Fruit fly (Drosophila melanogaster) whole organism, embryonic: ENCODE data around the gene Pp1-87B.

Experiments
- Adf1 ChIP-seq: fragments of 200-800 bp; sonication (Bioruptor generic); IDR thresholded peaks from 2 replicates; pipeline ENCODE4 v1.3.6; 2022; ENCODE audit warnings: missing biosample characterization, missing genetic modification characterization
- B-H1 ChIP-seq: fragments of 200-800 bp; sonication (Bioruptor generic); IDR thresholded peaks from 3 replicates; pipeline ENCODE4 v1.3.6; 2022; ENCODE audit warnings: missing biosample characterization, missing genetic modification characterization
- CG11085 ChIP-seq: fragments of 200-800 bp; sonication (Bioruptor generic); IDR thresholded peaks from 2 replicates; pipeline ENCODE4 v1.3.6; 2022; ENCODE audit warnings: missing biosample characterization, missing genetic modification characterization
- CG11398 ChIP-seq: fragments of 200-800 bp; sonication (Bioruptor generic); optimal IDR thresholded peaks from 2 replicates; lab custom pipeline; 2016; ENCODE audit warnings: missing biosample characterization, missing genetic modification characterization
- CG12155 ChIP-seq: fragments of 200-800 bp; sonication (Bioruptor generic); optimal IDR thresholded peaks from 3 replicates; lab custom pipeline; 2016; ENCODE audit warnings: missing biosample characterization, missing genetic modification characterization
- CG13424 ChIP-seq: fragments of 200-800 bp; sonication (Bioruptor generic); optimal IDR thresholded peaks from 2 replicates; lab custom pipeline; 2019; ENCODE audit warnings: missing biosample characterization, mild to moderate bottlenecking, missing genetic modification characterization, moderate library complexity
- CG13894 ChIP-seq: fragments of 200-800 bp; sonication (Bioruptor generic); optimal IDR thresholded peaks from 3 replicates; lab custom pipeline; 2018; ENCODE audit warnings: missing biosample characterization, mild to moderate bottlenecking, missing genetic modification characterization, moderate library complexity
- CG14667 ChIP-seq: fragments of 200-800 bp; sonication (Bioruptor generic); IDR thresholded peaks from 2 replicates; pipeline ENCODE4 v1.3.6; 2022; ENCODE audit warnings: missing biosample characterization, missing genetic modification characterization
- CG1529 ChIP-seq: fragments of 200-800 bp; sonication (Bioruptor generic); optimal IDR thresholded peaks from 3 replicates; lab custom pipeline; 2018; ENCODE audit warnings: missing biosample characterization, missing genetic modification characterization
- CG1602 ChIP-seq: fragments of 200-800 bp; sonication (Bioruptor generic); optimal IDR thresholded peaks from 3 replicates; lab custom pipeline; 2016; ENCODE audit warnings: missing biosample characterization, missing genetic modification characterization
- CG17186 ChIP-seq: fragments of 200-800 bp; sonication (Bioruptor generic); optimal IDR thresholded peaks from 3 replicates; lab custom pipeline; 2017; ENCODE audit warnings: missing biosample characterization, missing genetic modification reagents, missing genetic modification characterization
- CG18619 ChIP-seq: fragments of 200-800 bp; sonication (Bioruptor generic); optimal IDR thresholded peaks from 3 replicates; lab custom pipeline; 2017; ENCODE audit warnings: missing biosample characterization, mild to moderate bottlenecking, missing genetic modification characterization
- CG3065 ChIP-seq: fragments of 200-800 bp; sonication (Bioruptor generic); optimal IDR thresholded peaks from 2 replicates; lab custom pipeline; 2016; ENCODE audit warnings: missing biosample characterization, missing genetic modification characterization
- CG31365 ChIP-seq: fragments of 200-800 bp; sonication (Bioruptor generic); optimal IDR thresholded peaks from 2 replicates; lab custom pipeline; 2018; ENCODE audit warnings: missing biosample characterization, mild to moderate bottlenecking, missing genetic modification characterization
- CG3726 ChIP-seq: fragments of 200-800 bp; sonication (Bioruptor generic); IDR thresholded peaks from 3 replicates; pipeline ENCODE4, ENCODE4 v1.3.6; 2022; ENCODE audit warnings: missing biosample characterization, missing genetic modification characterization
- CG4404 ChIP-seq: fragments of 200-800 bp; sonication (Bioruptor generic); IDR thresholded peaks from 2 replicates; pipeline ENCODE4 v1.3.6; 2022; ENCODE audit warnings: missing biosample characterization, missing genetic modification characterization
- CG6175 ChIP-seq: fragments of 200-800 bp; sonication (Bioruptor generic); IDR thresholded peaks from 3 replicates; pipeline ENCODE4 v1.3.6; 2022; ENCODE audit warnings: missing biosample characterization, missing genetic modification characterization
- CG7357 ChIP-seq: fragments of 200-800 bp; sonication (Bioruptor generic); IDR thresholded peaks from 3 replicates; pipeline ENCODE4 v1.3.6; 2022; ENCODE audit warnings: missing biosample characterization, missing genetic modification characterization
- CG8290 ChIP-seq, 3 experiments: fragments of 200-800 bp; sonication (Bioruptor generic); optimal IDR thresholded peaks; 2 replicates each; lab custom pipeline; 2016 to 2019; ENCODE audit warnings: missing biosample characterization in 3 of 3, missing genetic modification characterization in 3 of 3, mild to moderate bottlenecking in 2 of 3, moderate library complexity in 1 of 3
- CG8359 ChIP-seq: fragments of 200-800 bp; sonication (Bioruptor generic); optimal IDR thresholded peaks from 2 replicates; lab custom pipeline; 2017; ENCODE audit warnings: missing biosample characterization, mild to moderate bottlenecking, missing genetic modification characterization, borderline replicate concordance
- CTCF ChIP-seq: fragments of 200-800 bp; sonication (Bioruptor generic); optimal IDR thresholded peaks from 2 replicates; lab custom pipeline; 2017; ENCODE audit warnings: missing biosample characterization, mild to moderate bottlenecking, missing genetic modification characterization, moderate library complexity
- CrebB ChIP-seq: fragments of 200-800 bp; sonication (Bioruptor generic); optimal IDR thresholded peaks from 3 replicates; lab custom pipeline; 2018; ENCODE audit warnings: missing biosample characterization, mild to moderate bottlenecking, missing genetic modification characterization
- Dfd ChIP-seq, 2 experiments: fragments of >200 bp; optimal IDR thresholded peaks; 2 replicates each; lab custom pipeline; 2017; ENCODE audit warnings: missing biosample characterization in 2 of 2, missing genetic modification characterization in 2 of 2
- Dref ChIP-seq: fragments of 200-800 bp; sonication (Bioruptor generic); IDR thresholded peaks from 2 replicates; pipeline ENCODE4 v1.3.6; 2022; ENCODE audit warnings: missing biosample characterization, missing genetic modification characterization
- Hsf ChIP-seq: fragments of 200-800 bp; sonication (Bioruptor generic); optimal IDR thresholded peaks from 3 replicates; lab custom pipeline; 2016; ENCODE audit warnings: missing biosample characterization, missing genetic modification characterization
- Lim3 ChIP-seq: fragments of 200-800 bp; sonication (Bioruptor generic); IDR thresholded peaks from 2 replicates; pipeline ENCODE4 v1.3.6; 2022; ENCODE audit warnings: missing biosample characterization, missing genetic modification characterization
- MESR4 ChIP-seq: fragments of 200-800 bp; sonication (Bioruptor generic); optimal IDR thresholded peaks from 2 replicates; lab custom pipeline; 2018; ENCODE audit warnings: missing biosample characterization, mild to moderate bottlenecking, missing genetic modification characterization, moderate library complexity
- Med ChIP-seq: fragments of 200-800 bp; sonication (Bioruptor generic); peaks from one replicate; lab custom pipeline; 2016; ENCODE audit warnings: missing biosample characterization, missing genetic modification characterization, mild to moderate bottlenecking, inconsistent platforms, moderate library complexity
- NK7.1 ChIP-seq: fragments of 200-800 bp; sonication (Bioruptor generic); optimal IDR thresholded peaks from 3 replicates; lab custom pipeline; 2016; ENCODE audit warnings: missing biosample characterization, missing genetic modification characterization
- abd-A ChIP-seq: fragments of 200-800 bp; sonication (Bioruptor generic); optimal IDR thresholded peaks from 3 replicates; lab custom pipeline; 2019; ENCODE audit warnings: missing biosample characterization, mild to moderate bottlenecking, missing genetic modification characterization, moderate library complexity
- bcd ChIP-seq: fragments of 200-800 bp; sonication (Bioruptor generic); optimal IDR thresholded peaks from 2 replicates; lab custom pipeline; 2017; ENCODE audit warnings: missing biosample characterization, mild to moderate bottlenecking, missing genetic modification characterization
- cad ChIP-seq: fragments of >200 bp; optimal IDR thresholded peaks from 2 replicates; lab custom pipeline; 2017; ENCODE audit warnings: missing biosample characterization, missing genetic modification characterization
- chm ChIP-seq: fragments of 200-800 bp; sonication (Bioruptor generic); IDR thresholded peaks from 2 replicates; pipeline ENCODE4 v1.3.6; 2022; ENCODE audit warnings: missing biosample characterization, missing genetic modification characterization
- chn ChIP-seq: fragments of 200-800 bp; sonication (Bioruptor generic); optimal IDR thresholded peaks from 2 replicates; lab custom pipeline; 2016; ENCODE audit warnings: missing biosample characterization, missing genetic modification characterization
- dmrt11E ChIP-seq: fragments of 200-800 bp; sonication (Bioruptor generic); optimal IDR thresholded peaks from 3 replicates; lab custom pipeline; 2018; ENCODE audit warnings: missing biosample characterization, mild to moderate bottlenecking, missing genetic modification characterization, moderate library complexity
- fru ChIP-seq: fragments of >200 bp; optimal IDR thresholded peaks from 2 replicates; lab custom pipeline; 2017
- inv ChIP-seq: fragments of 200-800 bp; sonication (Bioruptor generic); IDR thresholded peaks from 2 replicates; pipeline ENCODE4 v1.3.6; 2022; ENCODE audit warnings: missing biosample characterization, missing genetic modification characterization; ENCODE audit not compliant: partially characterized antibody
- klu ChIP-seq: fragments of 200-800 bp; sonication (Bioruptor generic); IDR thresholded peaks from 2 replicates; pipeline ENCODE4 v1.3.6; 2022; ENCODE audit warnings: missing biosample characterization, missing genetic modification characterization
- knrl ChIP-seq: fragments of 200-800 bp; sonication (Bioruptor generic); IDR thresholded peaks from 3 replicates; pipeline ENCODE4 v1.3.6; 2022; ENCODE audit warnings: missing biosample characterization, missing genetic modification characterization; ENCODE audit not compliant: partially characterized antibody
- mirr ChIP-seq: fragments of 200-800 bp; sonication (Bioruptor generic); optimal IDR thresholded peaks from 3 replicates; lab custom pipeline; 2018; ENCODE audit warnings: missing biosample characterization, mild to moderate bottlenecking, missing genetic modification characterization
- nom ChIP-seq: fragments of 200-800 bp; sonication (Bioruptor generic); optimal IDR thresholded peaks from 2 replicates; lab custom pipeline; 2017; ENCODE audit warnings: missing biosample characterization, missing genetic modification characterization, mild to moderate bottlenecking, moderate library complexity, missing genetic modification reagents
- odd ChIP-seq: fragments of 200-800 bp; sonication (Bioruptor generic); optimal IDR thresholded peaks from 2 replicates; lab custom pipeline; 2017; ENCODE audit warnings: missing biosample characterization, mild to moderate bottlenecking, missing genetic modification characterization
- phol ChIP-seq: fragments of 200-800 bp; sonication (Bioruptor generic); optimal IDR thresholded peaks from 3 replicates; lab custom pipeline; 2018; ENCODE audit warnings: missing biosample characterization, mild to moderate bottlenecking, missing genetic modification characterization, moderate library complexity
- pum ChIP-seq: fragments of 200-800 bp; sonication (Bioruptor generic); optimal IDR thresholded peaks from 2 replicates; lab custom pipeline; 2016; ENCODE audit warnings: missing biosample characterization, missing genetic modification characterization
- repo ChIP-seq: fragments of 200-800 bp; sonication (Bioruptor generic); optimal IDR thresholded peaks from 2 replicates; lab custom pipeline; 2016; ENCODE audit warnings: missing biosample characterization, missing genetic modification characterization
- schlank ChIP-seq: fragments of 200-800 bp; sonication (Bioruptor generic); optimal IDR thresholded peaks from 2 replicates; lab custom pipeline; 2018; ENCODE audit warnings: missing biosample characterization, mild to moderate bottlenecking, missing genetic modification characterization
- so ChIP-seq: fragments of 200-800 bp; sonication (Bioruptor generic); IDR thresholded peaks from 3 replicates; pipeline ENCODE4 v1.3.6; 2022; ENCODE audit warnings: missing biosample characterization, missing genetic modification characterization
- ssp ChIP-seq: fragments of 200-800 bp; sonication (Bioruptor generic); IDR thresholded peaks from 2 replicates; pipeline ENCODE4 v1.3.6; 2022; ENCODE audit warnings: missing biosample characterization, missing genetic modification characterization
- tup ChIP-seq: fragments of 200-800 bp; sonication (Bioruptor generic); optimal IDR thresholded peaks from 2 replicates; lab custom pipeline; 2016; ENCODE audit warnings: missing biosample characterization, mild to moderate bottlenecking, missing genetic modification characterization, moderate library complexity
- wor ChIP-seq: fragments of 200-800 bp; sonication (Bioruptor generic); IDR thresholded peaks from 2 replicates; pipeline ENCODE4 v1.3.6; 2022; ENCODE audit warnings: missing biosample characterization, missing genetic modification characterization
- yki ChIP-seq: fragments of >200 bp; optimal IDR thresholded peaks from 3 replicates; lab custom pipeline; 2018

The Pp1-87B gene

DNA sequence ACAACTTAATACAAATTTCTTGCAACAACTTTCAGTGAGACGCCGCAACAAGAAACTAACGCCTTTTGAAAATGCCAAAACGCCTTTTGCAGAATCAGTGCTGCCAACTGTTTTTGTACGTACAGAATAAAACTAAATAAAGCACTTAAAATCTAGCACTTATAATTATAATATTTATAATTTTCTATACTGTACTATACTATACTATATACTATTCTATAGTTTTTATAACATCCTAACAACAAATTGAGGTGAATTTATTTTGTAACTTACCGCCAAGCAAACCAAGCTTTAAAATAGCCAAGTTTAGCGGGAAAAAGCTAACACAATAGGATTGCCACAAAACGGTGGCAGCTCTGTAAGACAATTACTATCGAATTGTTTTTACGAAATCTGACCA lies 8.0 kb upstream of the Pp1-87B start, which contains the start of the genes Aos1 and Srlp (continued):
- TF ChIP-seq repo (GFP tag; lab: Kevin White, UChicago) = no peak
- 0 out of 2 replicates have a peak, but pooled peaks have one; percentile 20 for TF ChIP-seq CG14667
- TF ChIP-seq bcd (GFP tag; lab: Kevin White, UChicago) = no peak
- no peak for TF ChIP-seq Dfd (GFP tag; optimal IDR thresholded peaks at IDR 0.05; lab: Kevin White, UChicago)
- peak; percentile 40 for TF ChIP-seq CTCF (GFP tag; lab: Kevin White, UChicago)
- TF ChIP-seq CG8290 (GFP tag; optimal IDR thresholded peaks at IDR 0.05; lab: Kevin White, UChicago) = peak; percentile 19
- no peak for TF ChIP-seq CG8290 (tag; optimal IDR thresholded peaks at IDR 0.05; lab: Kevin White, UChicago)
- TF ChIP-seq CG1602 = peak; percentile 3
- peak; percentile 26 for TF ChIP-seq CG18619
- no peak for TF ChIP-seq fru (lab: Kevin White, UChicago)
- TF ChIP-seq CG6175 (GFP tag; lab: Robert Waterston, UW) = no peak
- no peak for TF ChIP-seq CG1529 (GFP tag; lab: Kevin White, UChicago)
- 0 out of 3 replicates have a peak, but pooled peaks have one; percentile 36 for TF ChIP-seq knrl (GFP tag; lab: Robert Waterston, UW)
- no peak for TF ChIP-seq MESR4

DNA sequence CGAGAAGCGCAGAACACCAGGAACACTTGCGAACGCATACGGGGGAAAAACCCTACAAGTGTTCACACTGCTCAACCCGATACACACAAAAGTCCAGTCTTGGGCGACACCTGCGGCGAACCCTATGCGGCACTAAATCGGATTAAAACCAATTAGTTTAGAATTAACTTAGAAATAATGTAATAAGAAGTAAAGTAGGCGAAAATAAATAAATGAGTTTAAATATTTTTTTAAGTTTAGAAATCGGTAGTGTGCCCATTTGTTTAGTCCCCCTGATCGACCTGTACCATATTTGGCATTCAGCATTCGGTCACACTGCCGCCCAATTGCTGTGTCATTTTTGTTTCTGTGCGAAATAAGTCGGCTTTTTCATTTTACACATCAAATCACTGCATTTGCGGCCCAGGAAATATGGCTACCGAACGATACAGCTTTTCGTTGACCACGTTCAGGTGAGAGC lies 5.3 kb upstream of the Pp1-87B start, which contains the start of gene Prosalpha2:
TSS of gene Prosalpha2 (plus strand) at position 292 of the 460 bp plus-strand sequence.
- TF ChIP-seq klu (GFP tag; lab: Robert Waterston, UW) = no peak
- TF ChIP-seq phol (tag; lab: Kevin White, UChicago) = peak; percentile 46
- no peak for TF ChIP-seq wor
- no peak for TF ChIP-seq NK7.1 (GFP tag; lab: Kevin White, UChicago)
- no peak for TF ChIP-seq B-H1 (GFP tag; lab: Robert Waterston, UW)
- TF ChIP-seq CG3726 (GFP tag; lab: Robert Waterston, UW) = no peak
- no peak for TF ChIP-seq dmrt11E
- peak; percentile 1 for TF ChIP-seq nom
- TF ChIP-seq cad (GFP tag; lab: Kevin White, UChicago) = no peak
- peak; percentile 23 for TF ChIP-seq CG13894 (tag; lab: Kevin White, UChicago)
- TF ChIP-seq Med (GFP tag; lab: Kevin White, UChicago) = peak; percentile 73
- no peak for TF ChIP-seq so (GFP tag; lab: Robert Waterston, UW)
- TF ChIP-seq CG8359 (GFP tag; lab: Kevin White, UChicago) = no peak
- no peak for TF ChIP-seq CrebB (tag; lab: Kevin White, UChicago)
- TF ChIP-seq CG3065 (GFP tag; lab: Kevin White, UChicago) = no peak
- no peak for TF ChIP-seq yki (lab: Kevin White, UChicago)
- no peak for TF ChIP-seq inv
- TF ChIP-seq tup (GFP tag; lab: Kevin White, UChicago) = no peak
- TF ChIP-seq chm (GFP tag; lab: Robert Waterston, UW) = no peak
- TF ChIP-seq CG8290 (GFP tag; optimal IDR thresholded peaks at IDR 0.05; lab: Kevin White, UChicago) = peak; percentile 9
- no peak for TF ChIP-seq CG8290 (tag; optimal IDR thresholded peaks at IDR 0.05; lab: Kevin White, UChicago)
- no peak for TF ChIP-seq CG18619
- peak; percentile 38 for TF ChIP-seq ssp (GFP tag; lab: Robert Waterston, UW)
- no peak for TF ChIP-seq CG17186
- TF ChIP-seq CG13424 (tag; lab: Kevin White, UChicago) = peak; percentile 20
- peak; percentile 24 for TF ChIP-seq chn
- TF ChIP-seq schlank (tag; lab: Kevin White, UChicago) = no peak
- TF ChIP-seq CG11085 = no peak
- no peak for TF ChIP-seq CG4404
- TF ChIP-seq abd-A (tag; lab: Kevin White, UChicago) = no peak
- TF ChIP-seq pum (GFP tag; lab: Kevin White, UChicago) = no peak
- TF ChIP-seq odd (GFP tag; lab: Kevin White, UChicago) = no peak
- peak; percentile 93 for TF ChIP-seq CG7357 (GFP tag; lab: Robert Waterston, UW)
- TF ChIP-seq Dref = peak; percentile 25; the same call in 1 of the 2 replicates
- peak; percentile 12 for TF ChIP-seq Hsf
- TF ChIP-seq CG11398 (GFP tag; lab: Kevin White, UChicago) = no peak
- no peak for TF ChIP-seq mirr
- TF ChIP-seq Adf1 = no peak
- no peak for TF ChIP-seq Lim3 (GFP tag; lab: Robert Waterston, UW)
- no peak for TF ChIP-seq CG31365
- peak; percentile 14 for TF ChIP-seq CG12155 (GFP tag; lab: Kevin White, UChicago)
